Worm (Caenorhabditis elegans) whole organism, early embryonic: Measurements from ENCODE around the gene hlh-12.

Experiments used
- B0310.2 ChIP-seq: sonication (generic microtip); optimal IDR thresholded peaks from 2 replicates; lab custom pipeline; 2016; ENCODE audit warnings: mild to moderate bottlenecking, missing genetic modification characterization, missing compliant biosample characterization
- F13C5.2 ChIP-seq: sonication (generic microtip); optimal IDR thresholded peaks from 2 replicates; lab custom pipeline; 2017; ENCODE audit warnings: mild to moderate bottlenecking, missing genetic modification characterization, inconsistent platforms, missing compliant biosample characterization
- aly-1 ChIP-seq: sonication (generic microtip); optimal IDR thresholded peaks from 2 replicates; lab custom pipeline; 2016; ENCODE audit warnings: missing genetic modification characterization, missing compliant biosample characterization
- ama-1 ChIP-seq: fragments of 150-350 bp; optimal IDR thresholded peaks from 2 replicates; lab custom pipeline; 2014
- ceh-13 ChIP-seq: fragments of 200-800 bp; sonication (Bioruptor generic); optimal IDR thresholded peaks from 2 replicates; lab custom pipeline; 2018; ENCODE audit warnings: mild to moderate bottlenecking, missing genetic modification characterization, missing compliant biosample characterization
- ceh-36 ChIP-seq: sonication (generic microtip); optimal IDR thresholded peaks from 2 replicates; lab custom pipeline; 2016; ENCODE audit warnings: missing genetic modification characterization, inconsistent platforms, missing compliant biosample characterization
- ets-7 ChIP-seq: sonication (generic microtip); optimal IDR thresholded peaks from 2 replicates; lab custom pipeline; 2016; ENCODE audit warnings: missing genotype, missing genetic modification characterization, missing compliant biosample characterization
- flt-1 ChIP-seq: fragments of 200-800 bp; sonication (Bioruptor generic); IDR thresholded peaks from 2 replicates; pipeline ENCODE4 v1.3.6; 2022; ENCODE audit warnings: missing genetic modification characterization, missing compliant biosample characterization
- hmbx-1 ChIP-seq: sonication (generic microtip); optimal IDR thresholded peaks from 2 replicates; lab custom pipeline; 2016; ENCODE audit warnings: mild to moderate bottlenecking, missing genetic modification characterization, missing compliant biosample characterization
- hmg-4 ChIP-seq: fragments of 200-800 bp; sonication (Bioruptor generic); optimal IDR thresholded peaks from 2 replicates; lab custom pipeline; 2018; ENCODE audit warnings: mild to moderate bottlenecking, missing genetic modification characterization, missing compliant biosample characterization
- hnd-1 ChIP-seq: sonication (generic microtip); optimal IDR thresholded peaks from 2 replicates; lab custom pipeline; 2016; ENCODE audit warnings: missing genetic modification characterization, missing compliant biosample characterization
- pes-1 ChIP-seq: fragments of 200-800 bp; sonication (Bioruptor generic); IDR thresholded peaks from 2 replicates; pipeline ENCODE4 v1.3.6; 2022; ENCODE audit warnings: missing genetic modification reagents, missing genetic modification characterization, missing compliant biosample characterization
- scrt-1 ChIP-seq: fragments of 200-800 bp; sonication (Bioruptor generic); IDR thresholded peaks from 2 replicates; pipeline ENCODE4 v1.3.6; 2022; ENCODE audit warnings: missing genetic modification characterization, missing compliant biosample characterization
- sea-1 ChIP-seq: fragments of 200-800 bp; sonication (Bioruptor generic); conservative IDR thresholded peaks from 2 replicates; pipeline ENCODE4 v1.3.6; 2022; ENCODE audit warnings: missing genetic modification characterization, missing compliant biosample characterization
- tbx-11 ChIP-seq: fragments of 200-800 bp; sonication (Bioruptor generic); IDR thresholded peaks from 2 replicates; pipeline ENCODE4 v1.3.6; 2022; ENCODE audit warnings: missing genetic modification characterization, missing compliant biosample characterization
- tbx-37 ChIP-seq: fragments of 200-800 bp; sonication (Bioruptor generic); conservative IDR thresholded peaks from 2 replicates; pipeline ENCODE4 v1.3.6; 2022; ENCODE audit warnings: missing genetic modification reagents, missing genetic modification characterization, missing compliant biosample characterization
- tra-4 ChIP-seq: sonication (generic microtip); optimal IDR thresholded peaks from 2 replicates; lab custom pipeline; 2017; ENCODE audit warnings: missing genetic modification characterization, missing compliant biosample characterization

Gene hlh-12

DNA sequence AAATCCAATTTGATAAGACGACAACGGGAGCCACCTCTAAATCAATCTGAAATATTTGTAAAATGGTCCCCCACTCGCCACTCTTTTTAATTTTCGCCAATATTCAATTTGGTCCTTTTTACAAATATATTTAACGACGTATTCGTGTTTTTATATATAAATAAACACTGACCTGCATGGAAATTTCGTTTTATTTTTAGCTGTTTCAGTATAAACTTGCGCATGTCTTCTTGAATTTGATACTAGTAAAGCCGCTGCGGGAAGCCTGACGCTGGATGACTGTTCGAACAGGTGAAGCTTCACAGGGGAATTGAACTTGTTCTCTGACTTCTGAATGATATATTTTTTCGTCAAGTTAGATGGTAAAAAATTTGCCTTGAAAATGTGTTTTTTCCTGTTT, 35.3 kb upstream of the hlh-12 start:
- TF ChIP-seq ceh-36 (tag; lab: Kevin White, UChicago) = no peak

DNA sequence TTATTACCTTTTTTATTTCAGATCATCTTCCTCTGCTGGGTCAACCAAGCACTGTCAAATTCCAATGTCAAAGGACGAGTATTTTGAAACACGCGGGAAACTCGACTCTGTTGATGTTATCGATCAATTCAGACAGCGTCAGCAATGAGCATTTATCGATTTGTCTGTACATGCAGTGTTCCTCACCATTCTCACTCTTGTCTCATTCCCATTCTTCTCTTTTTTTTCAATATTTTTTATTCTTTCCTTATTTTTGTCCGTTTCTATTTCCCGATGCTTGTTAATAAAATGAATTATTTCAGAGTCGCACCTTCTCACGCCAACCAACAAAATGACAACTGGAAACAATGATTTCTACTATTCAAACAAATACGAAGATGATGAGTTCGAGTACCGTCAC, 34.4 kb upstream of the hlh-12 start, which contains the start of gene cks-1:
TSS of gene cks-1 (plus strand) at position 301 of the 400 bp plus-strand sequence.
- TF ChIP-seq ceh-13 (no peak), hnd-1 (tag; lab: Kevin White, UChicago) (no peak), ama-1 (lab: Kevin White, UChicago) (no peak)

DNA sequence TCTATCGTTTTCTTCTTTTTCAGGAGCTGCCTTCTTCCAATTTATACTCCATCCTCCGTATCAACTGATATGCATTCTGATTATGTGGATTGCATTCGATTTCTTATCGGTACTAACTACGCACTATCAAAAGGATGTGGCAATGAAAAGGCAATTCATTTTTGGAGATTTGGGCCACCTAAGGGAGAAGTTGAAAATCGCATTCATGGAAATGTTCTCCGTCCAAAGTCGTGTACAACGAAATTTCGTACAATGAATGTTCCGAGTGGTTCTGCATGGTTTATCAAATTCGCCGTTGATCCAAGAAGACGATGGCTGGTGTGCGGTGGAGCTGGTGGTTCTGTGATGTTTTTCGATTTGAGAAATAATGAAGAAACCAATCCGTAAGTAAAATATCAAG, 33.4 kb upstream of the hlh-12 start, which contains the start of gene C09G4.4:
TSS of gene C09G4.4 (plus strand) at position 301 of the 400 bp plus-strand sequence.
- TF ChIP-seq tbx-11 (GFP tag; lab: Robert Waterston, UW) = no peak
- TF ChIP-seq sea-1 (GFP tag; lab: Robert Waterston, UW) = no peak
- no peak for TF ChIP-seq flt-1 (GFP tag; lab: Robert Waterston, UW)
- no peak for TF ChIP-seq pes-1 (GFP tag; lab: Robert Waterston, UW)
- TF ChIP-seq F13C5.2 (tag; lab: Kevin White, UChicago) = no peak
- TF ChIP-seq B0310.2 (tag; lab: Kevin White, UChicago) = no peak
- TF ChIP-seq tra-4 (tag; lab: Kevin White, UChicago) = no peak
- TF ChIP-seq tbx-37 (GFP tag; lab: Robert Waterston, UW) = no peak
- no peak for TF ChIP-seq scrt-1 (GFP tag; lab: Robert Waterston, UW)

DNA sequence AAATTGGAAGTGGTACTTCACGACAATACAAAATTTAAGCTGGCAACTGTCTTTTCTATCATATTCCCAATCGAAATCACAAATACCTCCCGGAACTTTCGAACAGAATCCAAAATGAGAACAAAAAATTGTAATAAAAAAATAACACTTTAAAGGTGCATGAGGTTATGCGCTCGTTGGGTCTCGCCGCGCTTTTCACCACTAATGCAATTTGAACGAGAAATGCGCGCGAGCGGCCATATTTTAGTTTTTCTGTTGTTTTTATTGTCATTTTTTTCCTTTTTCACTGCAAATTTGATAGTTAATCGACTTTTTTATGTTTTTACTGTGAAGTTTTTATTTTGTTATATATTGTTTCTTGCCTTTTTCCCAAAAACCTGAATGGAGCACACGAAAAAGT, 31.8 kb upstream of the hlh-12 start, which contains the start of gene mes-6:
TSS of gene mes-6 (plus strand) at position 229 of the 400 bp plus-strand sequence.
- no peak for TF ChIP-seq hmbx-1 (tag; lab: Kevin White, UChicago)
- no peak for TF ChIP-seq pes-1 (GFP tag; lab: Robert Waterston, UW)
- TF ChIP-seq scrt-1 (GFP tag; lab: Robert Waterston, UW) = no peak
- no peak for TF ChIP-seq ets-7 (tag; lab: Kevin White, UChicago)
- no peak for TF ChIP-seq ceh-36 (tag; lab: Kevin White, UChicago)

ce11 chrIV:8510534-8510933, 31.3 kb upstream of the hlh-12 start, which contains the start of gene tag-77:
tag-77 (minus strand) TSS chrIV:8510548.
- TF ChIP-seq flt-1 (GFP tag; lab: Robert Waterston, UW) = no peak
- TF ChIP-seq F13C5.2 (tag; lab: Kevin White, UChicago) = no peak
- no peak for TF ChIP-seq tbx-11 (GFP tag; lab: Robert Waterston, UW)
- TF ChIP-seq hmbx-1 (tag; lab: Kevin White, UChicago) = no peak
- no peak for TF ChIP-seq pes-1 (GFP tag; lab: Robert Waterston, UW)
- no peak for TF ChIP-seq aly-1 (tag; lab: Kevin White, UChicago)
- TF ChIP-seq sea-1 (GFP tag; lab: Robert Waterston, UW) = no peak
- TF ChIP-seq hmg-4 (GFP tag; lab: Kevin White, UChicago) = no peak
- TF ChIP-seq B0310.2 (tag; lab: Kevin White, UChicago) = no peak
- TF ChIP-seq ceh-13 = no peak
- no peak for TF ChIP-seq ama-1 (lab: Kevin White, UChicago)
- no peak for TF ChIP-seq ceh-36 (tag; lab: Kevin White, UChicago)
- TF ChIP-seq tbx-37 (GFP tag; lab: Robert Waterston, UW) = no peak
- TF ChIP-seq ets-7 (tag; lab: Kevin White, UChicago) = no peak
- no peak for TF ChIP-seq scrt-1 (GFP tag; lab: Robert Waterston, UW)
- no peak for TF ChIP-seq hnd-1 (tag; lab: Kevin White, UChicago)
- TF ChIP-seq tra-4 (tag; lab: Kevin White, UChicago) = no peak

DNA sequence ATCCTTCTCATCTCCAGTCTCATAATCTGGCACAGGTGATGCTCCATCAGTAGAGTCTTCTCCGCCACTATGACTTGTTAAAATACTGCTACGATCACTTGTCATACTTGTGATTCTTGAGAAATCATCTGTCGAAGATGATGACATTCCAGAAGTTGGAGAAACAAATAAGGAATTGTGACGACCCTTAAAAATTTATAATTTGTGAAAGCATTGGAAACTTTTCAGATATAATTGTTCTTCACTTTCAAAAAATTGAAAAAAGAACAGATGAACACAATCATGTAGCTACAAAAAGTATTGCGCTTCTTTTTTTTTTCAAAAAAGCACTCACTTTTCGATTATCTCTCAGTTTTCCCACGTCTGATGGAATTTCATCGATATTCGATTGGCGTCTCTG, 26.8 kb upstream of the hlh-12 start:
- TF ChIP-seq ets-7 (tag; lab: Kevin White, UChicago) = no peak
- no peak for TF ChIP-seq ama-1 (lab: Kevin White, UChicago)
- TF ChIP-seq F13C5.2 (tag; lab: Kevin White, UChicago) = no peak
- no peak for TF ChIP-seq hmg-4 (GFP tag; lab: Kevin White, UChicago)
- no peak for TF ChIP-seq sea-1 (GFP tag; lab: Robert Waterston, UW)
- no peak for TF ChIP-seq aly-1 (tag; lab: Kevin White, UChicago)
- no peak for TF ChIP-seq B0310.2 (tag; lab: Kevin White, UChicago)
- TF ChIP-seq tra-4 (tag; lab: Kevin White, UChicago) = no peak
- no peak for TF ChIP-seq flt-1 (GFP tag; lab: Robert Waterston, UW)
- no peak for TF ChIP-seq hmbx-1 (tag; lab: Kevin White, UChicago)
- TF ChIP-seq ceh-13 = no peak
- TF ChIP-seq scrt-1 (GFP tag; lab: Robert Waterston, UW) = no peak
- TF ChIP-seq tbx-37 (GFP tag; lab: Robert Waterston, UW) = no peak
- TF ChIP-seq tbx-11 (GFP tag; lab: Robert Waterston, UW) = no peak
- no peak for TF ChIP-seq ceh-36 (tag; lab: Kevin White, UChicago)
- no peak for TF ChIP-seq hnd-1 (tag; lab: Kevin White, UChicago)
- no peak for TF ChIP-seq pes-1 (GFP tag; lab: Robert Waterston, UW)

- TF ChIP-seq hmbx-1 (tag; lab: Kevin White, UChicago) = no peak
- no peak for TF ChIP-seq flt-1 (GFP tag; lab: Robert Waterston, UW)
- TF ChIP-seq ama-1 (lab: Kevin White, UChicago) = no peak
- TF ChIP-seq hnd-1 (tag; lab: Kevin White, UChicago) = no peak
- no peak for TF ChIP-seq tbx-37 (GFP tag; lab: Robert Waterston, UW)
- no peak for TF ChIP-seq ceh-36 (tag; lab: Kevin White, UChicago)
- no peak for TF ChIP-seq B0310.2 (tag; lab: Kevin White, UChicago)
- TF ChIP-seq sea-1 (GFP tag; lab: Robert Waterston, UW) = no peak
- no peak for TF ChIP-seq scrt-1 (GFP tag; lab: Robert Waterston, UW)
- no peak for TF ChIP-seq aly-1 (tag; lab: Kevin White, UChicago)
- TF ChIP-seq F13C5.2 (tag; lab: Kevin White, UChicago) = no peak
- no peak for TF ChIP-seq tra-4 (tag; lab: Kevin White, UChicago)
- no peak for TF ChIP-seq hmg-4 (GFP tag; lab: Kevin White, UChicago)
- no peak for TF ChIP-seq pes-1 (GFP tag; lab: Robert Waterston, UW)
- no peak for TF ChIP-seq ets-7 (tag; lab: Kevin White, UChicago)
- no peak for TF ChIP-seq ceh-13
- no peak for TF ChIP-seq tbx-11 (GFP tag; lab: Robert Waterston, UW)
Measured at ce11 chrIV:8501382-8501781, 22.1 kb upstream of the hlh-12 start, which contains the start of gene C28C12.1. C28C12.1 (plus strand) TSS chrIV:8501682.
